Fruit fly (Drosophila melanogaster) whole organism, prepupa: ENCODE data around the gene CG15390.

Source experiments
- CG15336 ChIP-seq: fragments of 200-800 bp; sonication (Bioruptor generic); IDR thresholded peaks from 2 replicates; pipeline ENCODE4 v1.3.6; 2022; ENCODE audit warnings: missing biosample characterization, missing genetic modification characterization
- CG1621 ChIP-seq: fragments of 200-800 bp; sonication (Bioruptor generic); optimal IDR thresholded peaks from 3 replicates; lab custom pipeline; 2018; ENCODE audit warnings: missing biosample characterization, mild to moderate bottlenecking, missing genetic modification characterization
- CG3919 ChIP-seq: fragments of 200-800 bp; sonication (Bioruptor generic); optimal IDR thresholded peaks from 3 replicates; lab custom pipeline; 2016; ENCODE audit warnings: missing biosample characterization, missing genetic modification characterization
- CG6854 ChIP-seq: fragments of 200-800 bp; sonication (Bioruptor generic); optimal IDR thresholded peaks from 2 replicates; lab custom pipeline; 2017; ENCODE audit warnings: missing biosample characterization, mild to moderate bottlenecking, missing genetic modification characterization
- CG8119 ChIP-seq: fragments of 200-800 bp; sonication (Bioruptor generic); IDR thresholded peaks from 3 replicates; pipeline ENCODE4 v1.3.6; 2022; ENCODE audit warnings: missing biosample characterization, missing genetic modification characterization
- Eip78C ChIP-seq: fragments of 200-800 bp; sonication (Bioruptor generic); peaks from one replicate; lab custom pipeline; 2016; ENCODE audit warnings: missing biosample characterization, missing genetic modification characterization
- Eip93F ChIP-seq: fragments of 200-800 bp; sonication (Bioruptor generic); optimal IDR thresholded peaks from 2 replicates; lab custom pipeline; 2016; ENCODE audit warnings: missing biosample characterization, mild to moderate bottlenecking, missing genetic modification characterization
- Hr39 ChIP-seq: fragments of 200-800 bp; sonication (Bioruptor generic); optimal IDR thresholded peaks from 2 replicates; lab custom pipeline; 2016; ENCODE audit warnings: missing biosample characterization, missing genetic modification characterization
- OdsH ChIP-seq: fragments of 200-800 bp; sonication (Bioruptor generic); optimal IDR thresholded peaks from 3 replicates; lab custom pipeline; 2016; ENCODE audit warnings: missing biosample characterization, missing genetic modification characterization
- Smox ChIP-seq: fragments of 200-800 bp; sonication (Bioruptor generic); optimal IDR thresholded peaks from 3 replicates; lab custom pipeline; 2016; ENCODE audit warnings: missing biosample characterization, missing genetic modification characterization
- Sox102F ChIP-seq: fragments of 200-800 bp; sonication (Bioruptor generic); optimal IDR thresholded peaks from 2 replicates; lab custom pipeline; 2016; ENCODE audit warnings: missing biosample characterization, mild to moderate bottlenecking, missing genetic modification characterization
- cyc ChIP-seq: fragments of 200-800 bp; sonication (Bioruptor generic); optimal IDR thresholded peaks from 3 replicates; lab custom pipeline; 2016; ENCODE audit warnings: missing biosample characterization, missing genetic modification characterization
- fd59A ChIP-seq: fragments of 200-800 bp; sonication (Bioruptor generic); optimal IDR thresholded peaks from 2 replicates; lab custom pipeline; 2017; ENCODE audit warnings: missing biosample characterization, mild to moderate bottlenecking, missing genetic modification characterization, missing genetic modification reagents

dm6 chr2L:2399897-2400296, 25.4 kb downstream of the CG15390 start, which contains the start of gene VGlut:
- TF ChIP-seq Smox (GFP tag; lab: Kevin White, UChicago) (no peak), CG3919 (GFP tag; lab: Kevin White, UChicago) (no peak), OdsH (GFP tag; lab: Kevin White, UChicago) (no peak), CG6854 (GFP tag; lab: Kevin White, UChicago) (no peak), Hr39 (GFP tag; lab: Kevin White, UChicago) (no peak), CG8119 (GFP tag; lab: Robert Waterston, UW) (no peak), CG1621 (tag; lab: Kevin White, UChicago) (no peak), Eip93F (GFP tag; lab: Kevin White, UChicago) (no peak), cyc (GFP tag; lab: Kevin White, UChicago) (no peak), Sox102F (GFP tag; lab: Kevin White, UChicago) (no peak), CG15336 (no peak), fd59A (no peak), Eip78C (GFP tag; lab: Kevin White, UChicago) (no peak)
